Fruit fly (Drosophila melanogaster) Kc167 (cell line): Measurements from ENCODE around the gene Slimp.

ENCODE experiments used
- Myc ChIP-seq: fragments of >200 bp; optimal IDR thresholded peaks from 2 replicates; lab custom pipeline; 2017; ENCODE audit warnings: missing external identifiers
- Sin3A ChIP-seq: fragments of >200 bp; optimal IDR thresholded peaks from 2 replicates; lab custom pipeline; 2018; ENCODE audit warnings: missing external identifiers
- h ChIP-seq: fragments of >200 bp; optimal IDR thresholded peaks from 3 replicates; lab custom pipeline; 2018; ENCODE audit warnings: missing external identifiers
- insv ChIP-seq: fragments of >200 bp; optimal IDR thresholded peaks from 3 replicates; lab custom pipeline; 2018; ENCODE audit warnings: missing external identifiers
- psq ChIP-seq: fragments of >200 bp; optimal IDR thresholded peaks from 2 replicates; lab custom pipeline; 2017; ENCODE audit warnings: missing external identifiers
- ttk ChIP-seq: sonication (Bioruptor generic); optimal IDR thresholded peaks from 2 replicates; lab custom pipeline; 2017; ENCODE audit warnings: missing external identifiers

DNA sequence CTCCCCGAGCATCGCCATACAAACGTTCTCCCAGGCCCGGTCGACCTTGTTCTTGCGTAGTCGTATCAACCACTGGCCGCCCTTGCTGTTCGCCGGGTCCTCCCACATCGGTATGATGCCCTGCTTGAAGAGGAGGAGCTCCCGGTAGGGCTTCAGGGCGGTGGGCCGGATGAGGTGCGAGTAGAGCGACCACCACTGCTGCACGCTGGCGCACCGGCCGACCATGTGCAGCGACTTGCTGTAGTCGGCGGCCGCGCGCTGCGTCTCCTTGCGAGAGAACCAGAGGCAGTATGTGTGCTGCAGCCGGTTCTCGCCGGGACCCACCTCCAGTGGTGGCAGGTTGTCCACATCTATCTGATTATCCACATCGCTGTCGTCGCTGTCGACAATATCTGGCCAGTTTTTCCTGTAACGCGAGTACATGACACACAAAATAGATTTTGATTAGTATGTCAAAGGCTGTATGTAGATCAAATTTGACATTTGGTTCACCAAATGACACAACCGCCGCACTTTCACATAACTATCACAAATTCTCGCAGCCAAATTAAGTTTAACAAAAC, 41.8 kb downstream of the Slimp start, which contains the start of gene CG10694:
- TF ChIP-seq psq (no peak), ttk (no peak), Sin3A (lab: Kevin White, UChicago) (no peak), Myc (no peak), h (no peak), insv (lab: Kevin White, UChicago) (no peak)
